Worm (Caenorhabditis elegans) whole organism, L3 larva: ENCODE data around the gene T18D3.5.

Experiments
- R02D3.7 ChIP-seq: fragments of 150-350 bp; optimal IDR thresholded peaks from 2 replicates; lab custom pipeline; 2014; ENCODE audit warnings: missing biosample characterization, missing genetic modification characterization
- ZK546.5 ChIP-seq: sonication (generic microtip); optimal IDR thresholded peaks from 2 replicates; lab custom pipeline; 2017; ENCODE audit warnings: missing biosample characterization, missing genetic modification characterization
- ama-1 ChIP-seq: fragments of 150-350 bp; optimal IDR thresholded peaks from 2 replicates; lab custom pipeline; 2018
- ceh-16 ChIP-seq: sonication (generic microtip); optimal IDR thresholded peaks from 2 replicates; lab custom pipeline; 2017; ENCODE audit warnings: missing biosample characterization, missing genetic modification characterization
- ceh-28 ChIP-seq: fragments of 150-350 bp; optimal IDR thresholded peaks from 2 replicates; lab custom pipeline; 2014; ENCODE audit warnings: missing biosample characterization, missing genetic modification reagents, missing genetic modification characterization
- ceh-82 ChIP-seq: fragments of 150-350 bp; optimal IDR thresholded peaks from 2 replicates; lab custom pipeline; 2014; ENCODE audit warnings: missing biosample characterization, missing genetic modification characterization
- daf-12 ChIP-seq: fragments of 150-350 bp; optimal IDR thresholded peaks from 2 replicates; lab custom pipeline; 2014; ENCODE audit warnings: missing biosample characterization, missing genetic modification reagents, missing genetic modification characterization
- elt-1 ChIP-seq: fragments of 150-350 bp; optimal IDR thresholded peaks from 2 replicates; lab custom pipeline; 2014; ENCODE audit warnings: missing biosample characterization, missing genetic modification characterization
- elt-2 ChIP-seq: sonication (generic microtip); optimal IDR thresholded peaks from 2 replicates; lab custom pipeline; 2016; ENCODE audit warnings: missing genetic modification reagents, mild to moderate bottlenecking, missing genetic modification characterization, missing compliant biosample characterization
- eor-1 ChIP-seq, 2 experiments: fragments of 150-350 bp; optimal IDR thresholded peaks; 2 replicates each; lab custom pipeline; 2014 to 2018; ENCODE audit warnings: missing biosample characterization in 2 of 2, missing genetic modification characterization in 2 of 2
- fkh-2 ChIP-seq: fragments of 150-350 bp; optimal IDR thresholded peaks from 2 replicates; lab custom pipeline; 2014; ENCODE audit warnings: missing biosample characterization, missing genetic modification reagents, missing genetic modification characterization
- fos-1 ChIP-seq: fragments of 150-350 bp; optimal IDR thresholded peaks from 2 replicates; lab custom pipeline; 2014; ENCODE audit warnings: missing biosample characterization, missing genetic modification characterization
- hmg-11 ChIP-seq: sonication (generic microtip); optimal IDR thresholded peaks from 2 replicates; lab custom pipeline; 2016; ENCODE audit warnings: missing genetic modification characterization, missing compliant biosample characterization
- jun-1 ChIP-seq: fragments of 150-350 bp; optimal IDR thresholded peaks from 2 replicates; lab custom pipeline; 2014; ENCODE audit warnings: missing biosample characterization, missing genetic modification reagents, missing genetic modification characterization
- mml-1 ChIP-seq: fragments of 150-350 bp; sonication (generic microtip); optimal IDR thresholded peaks from 3 replicates; lab custom pipeline; 2014; ENCODE audit warnings: missing biosample characterization, missing genetic modification characterization
- nhr-23 ChIP-seq: fragments of 150-350 bp; optimal IDR thresholded peaks from 2 replicates; lab custom pipeline; 2014; ENCODE audit warnings: missing biosample characterization, missing genetic modification reagents, missing genetic modification characterization
- nhr-237 ChIP-seq: fragments of 150-350 bp; optimal IDR thresholded peaks from 2 replicates; lab custom pipeline; 2014; ENCODE audit warnings: missing biosample characterization, missing genetic modification characterization
- nhr-25 ChIP-seq: sonication (generic microtip); optimal IDR thresholded peaks from 2 replicates; lab custom pipeline; 2017; ENCODE audit warnings: missing biosample characterization, missing genetic modification characterization
- nhr-28 ChIP-seq: fragments of 150-350 bp; optimal IDR thresholded peaks from 2 replicates; lab custom pipeline; 2014; ENCODE audit warnings: missing biosample characterization, missing genetic modification characterization
- nhr-43 ChIP-seq: sonication (generic microtip); optimal IDR thresholded peaks from 2 replicates; lab custom pipeline; 2016; ENCODE audit warnings: mild to moderate bottlenecking, missing genetic modification characterization, missing compliant biosample characterization; ENCODE audit not compliant: poor library complexity, severe bottlenecking
- nhr-67 ChIP-seq: fragments of 150-350 bp; optimal IDR thresholded peaks from 2 replicates; lab custom pipeline; 2014; ENCODE audit warnings: missing biosample characterization, missing genetic modification characterization
- nhr-76 ChIP-seq: fragments of 150-350 bp; sonication (generic microtip); optimal IDR thresholded peaks from 5 replicates; lab custom pipeline; 2014; ENCODE audit warnings: missing biosample characterization, missing genetic modification characterization
- nhr-77 ChIP-seq: fragments of 150-350 bp; optimal IDR thresholded peaks from 2 replicates; lab custom pipeline; 2014; ENCODE audit warnings: missing biosample characterization, missing genetic modification characterization
- pha-4 ChIP-seq: fragments of 150-350 bp; optimal IDR thresholded peaks from 2 replicates; lab custom pipeline; 2014; ENCODE audit warnings: missing biosample characterization, missing genetic modification reagents, missing genetic modification characterization
- pqm-1 ChIP-seq: fragments of 150-350 bp; optimal IDR thresholded peaks from 2 replicates; lab custom pipeline; 2017; ENCODE audit warnings: missing biosample characterization, missing genetic modification characterization, inconsistent platforms
- sea-2 ChIP-seq: fragments of 150-350 bp; sonication (generic microtip); optimal IDR thresholded peaks from 4 replicates; lab custom pipeline; 2014; ENCODE audit warnings: missing biosample characterization, missing genetic modification reagents, missing genetic modification characterization
- skn-1 ChIP-seq: fragments of 150-350 bp; optimal IDR thresholded peaks from 2 replicates; lab custom pipeline; 2014; ENCODE audit warnings: missing biosample characterization, missing genetic modification characterization
- snpc-4 ChIP-seq: fragments of 150-350 bp; optimal IDR thresholded peaks from 2 replicates; lab custom pipeline; 2014; ENCODE audit warnings: missing biosample characterization, missing genetic modification characterization
- unc-39 ChIP-seq: sonication (generic microtip); optimal IDR thresholded peaks from 4 replicates; lab custom pipeline; 2017; ENCODE audit warnings: missing biosample characterization, missing genetic modification characterization
- unc-62 ChIP-seq: fragments of 150-350 bp; sonication (generic microtip); optimal IDR thresholded peaks from 4 replicates; lab custom pipeline; 2014; ENCODE audit warnings: missing biosample characterization, missing genetic modification reagents, missing genetic modification characterization
- zag-1 ChIP-seq: fragments of 150-350 bp; optimal IDR thresholded peaks from 2 replicates; lab custom pipeline; 2014; ENCODE audit warnings: missing biosample characterization, missing genetic modification characterization
- ztf-11 ChIP-seq: fragments of 150-350 bp; optimal IDR thresholded peaks from 2 replicates; lab custom pipeline; 2014; ENCODE audit warnings: missing biosample characterization, missing genetic modification characterization
- ztf-4 ChIP-seq: fragments of 150-350 bp; optimal IDR thresholded peaks from 2 replicates; lab custom pipeline; 2014; ENCODE audit warnings: missing biosample characterization, missing genetic modification characterization

T18D3.5 gene

DNA sequence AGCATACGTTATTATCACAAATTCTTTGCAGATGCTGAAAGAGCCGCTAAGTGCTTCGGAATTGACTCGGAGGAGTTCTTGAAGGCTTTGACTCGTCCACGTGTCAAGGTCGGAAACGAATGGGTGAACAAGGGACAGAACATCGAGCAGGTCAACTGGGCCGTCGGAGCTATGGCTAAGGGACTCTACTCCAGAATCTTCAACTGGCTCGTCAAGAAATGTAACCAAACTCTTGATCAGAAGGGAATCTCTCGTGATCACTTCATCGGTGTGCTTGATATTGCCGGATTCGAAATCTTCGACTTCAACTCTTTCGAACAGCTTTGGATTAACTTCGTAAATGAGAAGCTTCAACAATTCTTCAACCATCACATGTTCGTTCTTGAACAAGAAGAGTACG, 6.2 kb downstream of the T18D3.5 start:
- TF ChIP-seq skn-1 (no peak), nhr-23 (tag; lab: Kevin White, UChicago) (no peak), jun-1 (tag; lab: Kevin White, UChicago) (no peak), pha-4 (tag; lab: Kevin White, UChicago) (no peak), unc-39 (no peak), unc-62 (GFP tag; lab: Kevin White, UChicago) (no peak), nhr-76 (tag; lab: Kevin White, UChicago) (no peak), mml-1 (no peak), elt-1 (tag; lab: Kevin White, UChicago) (no peak)

DNA sequence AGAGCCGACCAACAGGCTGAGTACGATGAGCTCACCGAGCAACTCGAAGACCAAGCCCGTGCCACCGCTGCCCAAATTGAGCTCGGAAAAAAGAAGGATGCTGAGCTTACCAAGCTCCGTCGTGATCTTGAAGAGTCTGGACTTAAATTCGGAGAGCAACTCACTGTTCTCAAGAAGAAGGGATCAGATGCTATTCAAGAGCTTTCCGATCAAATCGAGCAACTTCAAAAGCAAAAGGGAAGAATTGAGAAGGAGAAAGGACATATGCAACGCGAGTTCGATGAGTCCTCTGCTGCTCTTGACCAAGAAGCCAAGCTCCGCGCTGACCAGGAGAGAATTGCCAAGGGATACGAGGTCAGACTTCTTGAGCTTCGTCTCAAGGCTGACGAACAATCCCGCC, 8.6 kb downstream of the T18D3.5 start:
- TF ChIP-seq R02D3.7, result no peak
- TF ChIP-seq fkh-2, result no peak
- TF ChIP-seq nhr-67 (tag; lab: Kevin White, UChicago), result no peak
- TF ChIP-seq sea-2 (GFP tag; lab: Kevin White, UChicago), result no peak
- TF ChIP-seq pqm-1, result no peak
- TF ChIP-seq pha-4 (tag; lab: Kevin White, UChicago), result no peak

DNA sequence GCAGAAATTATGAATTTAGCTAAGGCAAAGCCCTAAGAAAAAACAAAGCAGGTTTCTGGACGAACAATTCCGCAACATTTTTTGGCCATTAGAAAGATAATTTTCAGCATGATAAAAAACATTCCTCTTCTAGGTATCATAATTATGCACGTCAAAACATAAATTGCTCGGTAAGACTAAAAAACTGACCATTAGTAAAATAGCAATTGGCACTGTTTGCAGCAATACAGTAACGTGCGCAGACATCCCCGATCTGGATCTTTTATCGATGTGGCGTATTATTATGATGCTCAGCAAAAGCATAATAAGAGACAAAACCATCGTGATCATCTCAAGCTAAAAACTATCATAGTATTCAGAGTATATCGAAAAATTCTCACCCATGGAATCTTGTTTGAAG, 12.8 kb downstream of the T18D3.5 start:
- TF ChIP-seq nhr-25 (no peak), hmg-11 (no peak), elt-2 (tag; lab: Kevin White, UChicago) (no peak)

DNA sequence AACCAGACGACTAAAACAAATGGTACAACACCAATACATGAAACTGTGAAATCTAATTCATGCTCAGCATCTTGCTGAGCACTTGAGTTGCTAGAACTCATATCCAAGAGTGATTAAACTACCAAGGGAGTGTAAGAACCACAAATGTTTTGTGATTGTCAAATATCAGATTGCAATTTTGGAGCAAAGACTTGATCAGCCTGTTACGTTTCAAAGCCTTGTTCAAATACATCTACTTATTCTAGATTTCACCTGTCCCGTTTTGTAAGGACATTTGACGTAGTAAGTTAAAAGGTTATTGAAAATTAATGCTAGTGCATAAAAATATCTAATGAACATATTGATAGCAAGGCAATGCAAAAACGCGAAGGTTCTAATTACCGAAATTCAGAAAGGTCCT, 13.7 kb downstream of the T18D3.5 start, which contains the start of gene F45E6.1:
Gene F45E6.1, minus strand, starts transcription at position 101 of the 400 bp plus-strand sequence.
- TF ChIP-seq ceh-28 (tag; lab: Kevin White, UChicago) (no peak), eor-1 (tag; optimal IDR thresholded peaks at IDR 0.05; lab: Kevin White, UChicago) (no peak), ceh-16 (no peak), pha-4 (tag; lab: Kevin White, UChicago) (no peak), ceh-82 (tag; lab: Kevin White, UChicago) (no peak), unc-39 (no peak), fos-1 (tag; lab: Kevin White, UChicago) (no peak), snpc-4 (tag; lab: Kevin White, UChicago) (no peak), jun-1 (tag; lab: Kevin White, UChicago) (no peak), ZK546.5 (no peak), nhr-43 (tag; lab: Kevin White, UChicago) (no peak), elt-2 (tag; lab: Kevin White, UChicago) (no peak), ztf-4 (tag; lab: Kevin White, UChicago) (no peak), sea-2 (GFP tag; lab: Kevin White, UChicago) (no peak), daf-12 (tag; lab: Kevin White, UChicago) (no peak), ztf-11 (tag; lab: Kevin White, UChicago) (no peak), nhr-76 (tag; lab: Kevin White, UChicago) (no peak), nhr-237 (no peak), nhr-28 (tag; lab: Kevin White, UChicago) (no peak)

DNA sequence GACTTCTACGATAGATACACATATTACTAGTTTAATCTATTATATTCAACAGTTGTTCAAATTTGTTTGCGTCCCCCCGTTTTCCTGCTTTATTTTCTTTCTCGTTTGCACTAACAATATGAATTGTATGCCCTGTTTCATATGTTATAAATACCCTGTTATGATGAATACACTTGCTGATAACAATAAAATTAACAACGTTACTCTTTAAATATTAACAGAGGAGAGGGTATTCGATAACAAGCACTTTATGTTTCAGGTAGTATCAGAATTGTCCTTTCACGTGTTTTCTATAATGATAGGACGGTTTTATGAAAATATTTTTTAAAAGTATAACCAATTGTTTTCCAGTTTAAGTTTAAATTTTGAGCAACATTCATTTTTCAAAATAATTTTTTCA, 14.9 kb downstream of the T18D3.5 start:
- TF ChIP-seq pha-4 (tag; lab: Kevin White, UChicago), result peak; percentile 70
- TF ChIP-seq nhr-25, result no peak
- no peak for TF ChIP-seq unc-39
- no peak for TF ChIP-seq zag-1 (tag; lab: Kevin White, UChicago)
- TF ChIP-seq elt-2 (tag; lab: Kevin White, UChicago), result peak; percentile 42
- TF ChIP-seq ztf-4 (tag; lab: Kevin White, UChicago), result no peak
- TF ChIP-seq nhr-77, result no peak
- TF ChIP-seq pqm-1, result peak; percentile 60

DNA sequence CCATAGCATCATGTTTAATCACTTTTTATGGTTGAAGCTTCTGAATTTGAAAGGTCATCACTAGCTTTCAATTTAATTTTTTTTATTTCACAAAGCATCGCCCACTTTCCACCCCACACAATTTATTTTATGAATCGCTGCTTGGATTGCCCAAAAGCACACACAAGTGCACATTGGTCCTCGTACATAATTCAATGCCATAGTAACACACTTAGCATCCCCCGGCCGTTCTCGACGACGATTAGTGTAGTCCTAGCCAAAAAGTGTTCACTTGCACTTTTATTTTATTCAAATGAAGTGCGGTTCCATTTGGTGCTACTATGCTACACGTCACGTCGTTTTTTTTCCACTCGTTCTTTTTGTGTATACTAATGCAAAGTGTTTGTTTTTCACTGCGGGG, 15.4 kb downstream of the T18D3.5 start:
- no peak for TF ChIP-seq ama-1
- TF ChIP-seq pha-4 (tag; lab: Kevin White, UChicago), result no peak
- TF ChIP-seq nhr-77, result no peak
- TF ChIP-seq, all 47 proteins: peak for 0
